Worm (Caenorhabditis elegans): ENCODE data around the gene srh-38.
"Not testable (repeated sequence)": the region's sequence is repeated elsewhere in the genome, so short reads cannot be mapped to it uniquely, and the experiment has no call there.

Gene srh-38

ce11 chrV:2960894-2961293 is 38.4 kb upstream of the srh-38 start, which contains the start of gene srw-144:
Gene srw-144 (minus strand): TSS chrV:2960994.
- TF ChIP-seq tbx-9 (tag; optimal IDR thresholded peaks at IDR 0.05; ENCODE audit: borderline replicate concordance) (no peak), Y53F4B.3 (GFP tag; IDR thresholded peaks at IDR 0.05) (no peak), hrde-1 (tag; optimal IDR thresholded peaks at IDR 0.05; ENCODE audit: borderline replicate concordance) (no peak), ceh-27 (GFP tag; optimal IDR thresholded peaks at IDR 0.05) (no peak), unc-130 (GFP tag; optimal IDR thresholded peaks at IDR 0.05) (no peak), snpc-1.3 (tag; optimal IDR thresholded peaks at IDR 0.05; ENCODE audit: insufficient read depth) (no peak), rec-8 (tag; optimal IDR thresholded peaks at IDR 0.05) (no peak), cebp-1 (GFP tag; IDR thresholded peaks at IDR 0.05) (no peak), cebp-1 (tag; optimal IDR thresholded peaks at IDR 0.05) (no peak), hlh-12 (tag; optimal IDR thresholded peaks at IDR 0.05) (no peak), hmg-1.2 (GFP tag; IDR thresholded peaks at IDR 0.05) (no peak), K11D2.4 (GFP tag; IDR thresholded peaks at IDR 0.05) (no peak)

DNA sequence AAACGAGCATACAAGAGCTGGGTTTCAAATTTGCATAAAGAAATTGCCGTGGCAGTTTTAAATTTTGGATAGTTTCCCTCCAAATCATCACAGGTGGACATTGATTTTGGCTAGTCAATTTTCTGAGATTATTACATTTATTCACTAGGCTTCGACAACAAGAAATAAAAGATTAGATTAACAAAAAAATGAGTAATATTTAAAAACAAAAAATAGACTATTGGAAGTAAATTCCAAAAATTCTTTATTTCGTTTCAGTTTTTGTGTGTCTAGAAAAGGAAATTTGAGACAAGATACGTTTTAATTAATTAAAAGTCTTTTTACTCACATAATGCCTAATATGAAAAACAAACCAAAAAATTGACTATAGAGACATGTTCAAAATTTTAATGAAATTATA is 35.7 kb upstream of the srh-38 start, which contains the start of gene srw-142:
Gene srw-142, minus strand, starts transcription at position 101 of the 400 bp plus-strand sequence.
- TF ChIP-seq T26A5.8 (tag; optimal IDR thresholded peaks at IDR 0.05) (no peak), zfh-2 (GFP tag; conservative IDR thresholded peaks at IDR 0.05) (no peak), F55B11.4 (tag; optimal IDR thresholded peaks at IDR 0.05; ENCODE audit: borderline replicate concordance, insufficient read depth) (no peak), F49E8.2 (tag; optimal IDR thresholded peaks at IDR 0.05; ENCODE audit: insufficient read depth) (no peak), lin-40 (tag; optimal IDR thresholded peaks at IDR 0.05) (no peak), ztf-18 (tag; optimal IDR thresholded peaks at IDR 0.05) (no peak), lir-1 (GFP tag; conservative IDR thresholded peaks at IDR 0.05) (no peak), hmg-20 (GFP tag; IDR thresholded peaks at IDR 0.05) (no peak), F33H1.4 (GFP tag; IDR thresholded peaks at IDR 0.05) (no peak), chd-7 (tag; optimal IDR thresholded peaks at IDR 0.05) (no peak), nfya-2 (GFP tag; IDR thresholded peaks at IDR 0.05) (no peak), hsf-1 (GFP tag; IDR thresholded peaks at IDR 0.05) (no peak), attf-3 (GFP tag; conservative IDR thresholded peaks at IDR 0.05) (no peak), sptf-2 (GFP tag; optimal IDR thresholded peaks at IDR 0.05) (no peak), madf-10 (tag; optimal IDR thresholded peaks at IDR 0.05) (no peak), mxl-1 (tag; optimal IDR thresholded peaks at IDR 0.05) (no peak), ztf-22 (GFP tag; optimal IDR thresholded peaks at IDR 0.05) (no peak)

DNA sequence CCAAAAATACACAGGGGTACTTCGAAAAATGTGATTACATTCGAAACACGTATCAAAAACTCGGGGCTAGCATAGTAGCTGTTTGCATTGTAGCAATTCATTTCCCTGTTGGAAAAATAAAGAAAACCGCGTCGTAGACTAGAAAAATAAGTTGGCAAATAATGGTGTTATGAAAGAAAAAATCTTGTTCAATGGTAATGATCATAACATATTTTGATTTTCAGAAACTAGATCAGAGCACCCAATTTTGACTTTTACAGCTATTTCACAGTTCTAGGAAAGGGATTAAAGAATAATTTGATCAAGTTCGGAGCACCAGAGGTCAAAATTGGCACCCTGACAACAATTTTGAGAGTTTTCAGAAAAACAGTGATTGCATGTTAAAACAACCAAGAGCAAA is 32.8 kb upstream of the srh-38 start, which contains the start of gene srh-248:
Gene srh-248, minus strand, starts transcription at position 101 of the 400 bp plus-strand sequence.
- not testable (repeated sequence) for TF ChIP-seq hsf-1 (GFP tag; IDR thresholded peaks at IDR 0.05); mes-4 (tag; optimal IDR thresholded peaks at IDR 0.05); fkh-3 (tag; optimal IDR thresholded peaks at IDR 0.05)

- not testable (repeated sequence) for TF ChIP-seq nfyb-1 (GFP tag; IDR thresholded peaks at IDR 0.05); F10E7.11 (tag; optimal IDR thresholded peaks at IDR 0.05); efl-1 (GFP tag; optimal IDR thresholded peaks at IDR 0.05)
Measured at ce11 chrV:2952102-2952501, 29.6 kb upstream of the srh-38 start, which contains the start of gene srw-122. Gene srw-122 (minus strand): TSS chrV:2952202.
